Fruit fly (Drosophila melanogaster) Kc167 (cell line): ENCODE results near the gene CG11000.

Experiments
- Myc ChIP-seq: fragments of >200 bp; optimal IDR thresholded peaks from 2 replicates; lab custom pipeline; 2017; ENCODE audit warnings: missing external identifiers
- Sin3A ChIP-seq: fragments of >200 bp; optimal IDR thresholded peaks from 2 replicates; lab custom pipeline; 2018; ENCODE audit warnings: missing external identifiers
- h ChIP-seq: fragments of >200 bp; optimal IDR thresholded peaks from 3 replicates; lab custom pipeline; 2018; ENCODE audit warnings: missing external identifiers
- insv ChIP-seq: fragments of >200 bp; optimal IDR thresholded peaks from 3 replicates; lab custom pipeline; 2018; ENCODE audit warnings: missing external identifiers
- psq ChIP-seq: fragments of >200 bp; optimal IDR thresholded peaks from 2 replicates; lab custom pipeline; 2017; ENCODE audit warnings: missing external identifiers
- ttk ChIP-seq: sonication (Bioruptor generic); optimal IDR thresholded peaks from 2 replicates; lab custom pipeline; 2017; ENCODE audit warnings: missing external identifiers

Gene CG11000

dm6 chr3R:5833948-5834504 is 31.9 kb downstream of the CG11000 start:
- TF ChIP-seq Sin3A (no peak), insv (no peak), psq (lab: Kevin White, UChicago) (no peak), Myc (lab: Kevin White, UChicago) (no peak), h (no peak), ttk (lab: Kevin White, UChicago) (no peak)

- TF ChIP-seq Sin3A (no peak), ttk (lab: Kevin White, UChicago) (no peak), Myc (lab: Kevin White, UChicago) (no peak), insv (no peak), psq (lab: Kevin White, UChicago) (no peak), h (no peak)
Measured at dm6 chr3R:5836536-5836935, 34.4 kb downstream of the CG11000 start.

DNA sequence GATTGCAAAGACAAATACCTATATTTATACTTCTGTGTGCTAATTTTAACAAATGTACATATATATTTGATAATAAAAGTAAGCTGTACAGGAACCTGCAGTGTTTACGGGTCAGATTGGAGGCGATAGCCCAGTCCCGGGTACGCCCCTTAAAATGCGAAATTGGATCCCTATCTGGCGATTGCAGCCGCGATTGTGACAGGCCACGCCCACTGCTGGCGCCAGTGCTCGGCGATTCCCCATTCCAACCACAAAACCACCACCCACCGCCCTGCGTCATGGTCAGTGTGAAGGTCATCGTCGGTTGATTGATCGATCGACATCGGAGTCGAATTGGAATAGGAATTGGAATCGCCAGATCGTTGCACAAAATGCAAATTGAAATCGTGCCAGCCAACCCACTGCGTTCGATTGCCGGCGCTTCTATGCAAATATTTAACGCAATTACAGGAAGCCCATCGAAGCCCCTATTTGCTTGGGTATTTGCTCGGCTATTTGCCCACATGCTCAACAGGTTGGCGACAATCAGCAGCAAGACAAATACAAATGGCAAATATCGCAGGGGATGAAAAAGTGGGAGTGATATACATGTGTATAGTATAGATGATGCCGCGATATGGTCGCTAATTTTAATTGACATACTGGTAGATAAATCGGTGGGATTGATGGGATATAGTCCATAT is 36.7 kb downstream of the CG11000 start:
- TF ChIP-seq Myc (lab: Kevin White, UChicago) (no peak), h (no peak), ttk (lab: Kevin White, UChicago) (no peak), Sin3A (no peak), insv (no peak), psq (lab: Kevin White, UChicago) (no peak)

dm6 chr3R:5840870-5841269 is 38.7 kb downstream of the CG11000 start, which contains the start of gene CG1213:
TSS of gene CG1213 (plus strand) at chr3R:5841170.
- TF ChIP-seq psq (lab: Kevin White, UChicago) (no peak), ttk (lab: Kevin White, UChicago) (no peak), h (no peak), insv (no peak), Sin3A (no peak), Myc (lab: Kevin White, UChicago) (no peak)

DNA sequence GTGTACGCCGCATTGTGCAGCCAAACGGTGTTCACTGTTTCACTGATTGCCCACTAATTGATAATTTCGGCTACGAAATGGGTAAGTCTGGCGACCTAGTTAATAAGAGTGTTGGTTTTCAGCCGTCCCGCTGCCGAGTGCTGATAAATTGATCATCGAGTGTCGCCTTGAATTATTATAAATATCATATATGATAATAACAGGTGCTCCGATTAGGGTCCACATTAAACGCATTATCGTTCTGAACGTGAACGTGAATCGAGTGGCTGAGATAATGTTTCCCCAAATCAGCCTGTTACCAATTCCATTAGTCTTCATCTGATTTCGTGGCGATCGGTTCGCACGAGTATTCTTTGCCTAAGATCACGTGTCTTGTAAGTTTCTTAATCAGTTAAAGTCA is 39.2 kb downstream of the CG11000 start:
- no peak for TF ChIP-seq insv
- TF ChIP-seq psq (lab: Kevin White, UChicago), result no peak
- TF ChIP-seq Myc (lab: Kevin White, UChicago), result no peak
- no peak for TF ChIP-seq ttk (lab: Kevin White, UChicago)
- no peak for TF ChIP-seq h
- TF ChIP-seq Sin3A, result no peak

- TF ChIP-seq insv (no peak), h (no peak), psq (lab: Kevin White, UChicago) (no peak), Sin3A (no peak), Myc (lab: Kevin White, UChicago) (no peak), ttk (lab: Kevin White, UChicago) (no peak)
Measured at dm6 chr3R:5843516-5843915, 41.4 kb downstream of the CG11000 start.

DNA sequence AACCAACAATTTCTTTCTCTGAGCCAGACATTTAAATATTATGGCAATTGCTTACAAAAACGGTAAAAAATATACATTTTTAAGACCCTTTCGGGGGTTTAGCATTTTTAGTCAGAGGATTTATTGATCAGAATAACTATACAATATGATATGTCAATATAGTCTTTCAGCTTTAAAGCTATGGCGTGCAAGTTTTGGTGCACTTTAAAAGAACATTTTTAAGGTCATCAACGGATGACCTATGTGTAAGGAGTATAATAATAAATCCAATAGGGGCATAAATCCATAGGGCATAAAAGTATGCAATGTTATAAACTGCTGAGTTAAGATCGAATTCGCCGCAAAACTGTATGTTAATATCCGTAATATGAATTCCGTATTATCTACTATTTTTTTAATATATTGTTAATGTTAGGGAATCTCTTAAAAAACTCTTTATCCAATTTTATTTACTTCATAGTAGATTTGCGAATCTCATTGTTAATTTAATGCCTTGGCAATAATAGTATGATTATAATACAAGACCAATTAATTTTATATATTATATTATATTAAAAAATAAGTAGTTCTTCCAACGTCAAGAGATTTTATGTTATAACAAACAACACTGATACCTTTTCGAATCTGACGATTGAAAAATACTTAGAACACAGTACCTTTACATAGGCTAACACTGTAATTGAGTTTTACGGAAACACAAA is 44.6 kb downstream of the CG11000 start, which contains the start of gene CG14676:
CG14676 (plus strand) TSS at position 651 of the 701 bp plus-strand sequence.
- TF ChIP-seq ttk (lab: Kevin White, UChicago) (no peak), insv (no peak)

- TF ChIP-seq psq (lab: Kevin White, UChicago) (no peak), ttk (lab: Kevin White, UChicago) (no peak), Sin3A (no peak), Myc (lab: Kevin White, UChicago) (no peak), h (no peak), insv (no peak)
Measured at dm6 chr3R:5853032-5853431, 50.9 kb downstream of the CG11000 start, which contains the start of gene CG34287. TSS of gene CG34287 (plus strand) at chr3R:5853332.

dm6 chr3R:5856215-5856614 is 54.1 kb downstream of the CG11000 start, which contains the start of the genes disp and ECSIT:
TSS of gene disp (minus strand) at chr3R:5856311.
TSS of gene ECSIT (plus strand) at chr3R:5856585.
- TF ChIP-seq insv (no peak), Myc (lab: Kevin White, UChicago) (no peak), ttk (lab: Kevin White, UChicago) (no peak), Sin3A (no peak), psq (lab: Kevin White, UChicago) (no peak), h (no peak)

DNA sequence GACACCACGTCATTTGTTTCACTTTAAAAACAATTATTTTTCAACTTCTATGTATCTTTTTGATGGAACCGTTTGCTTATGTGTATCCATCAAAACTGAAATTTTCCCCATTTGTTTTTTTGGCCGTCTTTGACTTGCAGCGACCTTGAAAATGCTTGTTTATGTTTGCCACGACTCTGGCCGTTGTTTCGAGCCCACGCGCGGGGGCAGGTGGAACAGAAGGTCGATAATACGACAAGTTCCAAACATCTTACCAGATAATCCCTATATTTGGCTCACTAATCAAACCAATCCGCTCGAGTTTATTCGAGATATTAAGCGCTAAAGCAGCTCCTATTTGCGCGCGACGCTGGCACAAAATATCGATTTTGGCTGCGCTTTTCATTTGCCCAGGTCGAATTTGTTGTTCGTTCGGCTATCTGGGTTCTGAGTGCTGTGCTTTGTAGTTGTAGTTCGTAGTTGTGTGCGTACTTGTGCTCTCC is 58.6 kb downstream of the CG11000 start:
- TF ChIP-seq ttk (lab: Kevin White, UChicago) (no peak), Sin3A (no peak), h (no peak), psq (lab: Kevin White, UChicago) (no peak), Myc (lab: Kevin White, UChicago) (no peak), insv (no peak)

dm6 chr3R:5861218-5861902 is 59.2 kb downstream of the CG11000 start:
- TF ChIP-seq Sin3A (no peak), ttk (lab: Kevin White, UChicago) (no peak), insv (no peak), Myc (lab: Kevin White, UChicago) (no peak), psq (lab: Kevin White, UChicago) (no peak), h (no peak)
